Worm (Caenorhabditis elegans): Measurements from ENCODE around the gene cyp-13A11.

DNA sequence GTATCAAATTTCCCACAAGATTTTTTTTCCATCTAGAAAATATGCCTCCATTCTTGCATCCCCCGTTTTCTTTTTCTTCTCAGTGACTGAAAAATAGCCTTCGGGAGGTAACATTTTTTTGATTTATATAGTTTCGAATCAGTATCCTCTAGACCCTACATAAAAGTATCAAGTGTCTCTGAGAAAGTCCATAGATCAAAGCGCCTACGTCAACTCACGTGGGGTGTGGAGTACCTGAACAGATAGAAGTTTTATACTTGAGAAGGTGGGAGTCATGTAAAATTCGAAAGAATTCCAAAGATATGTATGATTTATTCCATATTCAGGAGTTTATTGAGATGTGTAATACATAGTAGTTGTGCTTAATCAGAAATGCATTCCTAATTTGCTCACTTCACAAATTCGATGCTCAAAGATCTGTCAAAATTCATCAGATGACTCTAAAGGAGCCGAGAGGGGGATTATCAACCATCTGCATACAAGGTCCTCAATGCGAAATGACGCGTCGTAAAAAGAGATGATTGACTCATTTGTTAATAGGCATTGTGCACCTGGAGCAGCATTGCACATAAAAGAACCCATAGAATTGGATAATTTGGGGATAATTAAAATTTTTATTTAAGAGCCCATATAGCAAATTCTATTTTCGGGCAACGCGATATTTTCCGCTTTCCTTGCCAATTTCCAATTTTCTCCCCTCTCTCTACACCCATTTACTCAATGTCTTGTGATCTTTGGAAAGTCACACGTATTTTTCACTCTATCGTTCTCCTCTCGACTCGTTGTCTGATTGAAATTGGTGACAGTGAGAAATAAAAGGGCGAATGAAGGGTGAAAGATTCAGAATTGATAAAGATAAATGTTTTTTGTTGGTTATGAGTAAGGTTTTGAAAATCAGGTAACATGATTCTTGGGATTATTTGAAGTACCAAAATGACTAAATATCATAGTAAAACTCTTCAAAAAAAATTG, 43.7 kb downstream of the cyp-13A11 start:
- no peak for TF ChIP-seq ama-1 (optimal IDR thresholded peaks at IDR 0.05)
- no peak for TF ChIP-seq hnd-1 (tag; optimal IDR thresholded peaks at IDR 0.05)

Data from whole organism, early embryonic.